Worm (Caenorhabditis elegans) whole organism, L1 larva: ENCODE results near the gene Y17G9B.2.
A peak's percentile ranks its signal among the peaks of the same experiment; 100 is the strongest.

Experiments
- F16B12.6 ChIP-seq: fragments of 150-350 bp; optimal IDR thresholded peaks from 2 replicates; lab custom pipeline; 2014; ENCODE audit warnings: missing biosample characterization, missing genetic modification characterization
- Y116A8C.19 ChIP-seq: sonication (generic microtip); optimal IDR thresholded peaks from 2 replicates; lab custom pipeline; 2016; ENCODE audit warnings: missing compliant biosample characterization, missing genetic modification characterization, borderline replicate concordance
- aha-1 ChIP-seq: fragments of 150-350 bp; optimal IDR thresholded peaks from 2 replicates; lab custom pipeline; 2014; ENCODE audit warnings: missing biosample characterization, missing genetic modification characterization
- alr-1 ChIP-seq: fragments of 200-800 bp; sonication (Bioruptor generic); optimal IDR thresholded peaks from 2 replicates; lab custom pipeline; 2018; ENCODE audit warnings: borderline replicate concordance, mild to moderate bottlenecking, missing genetic modification characterization, missing compliant biosample characterization
- ama-1 ChIP-seq: fragments of 150-350 bp; optimal IDR thresholded peaks from 2 replicates; lab custom pipeline; 2014
- ceh-82 ChIP-seq, 3 experiments: fragments of 150-350 bp in 1 of 3; sonication (generic microtip) in 2 of 3; optimal IDR thresholded peaks; 2 replicates each; lab custom pipeline; 2014 to 2017; ENCODE audit warnings: missing biosample characterization in 3 of 3, missing genetic modification characterization in 3 of 3
- ceh-90 ChIP-seq: sonication (generic microtip); optimal IDR thresholded peaks from 2 replicates; lab custom pipeline; 2016; ENCODE audit warnings: missing genetic modification characterization, missing compliant biosample characterization
- ces-1 ChIP-seq: fragments of 150-350 bp; optimal IDR thresholded peaks from 2 replicates; lab custom pipeline; 2014; ENCODE audit warnings: missing biosample characterization, missing genetic modification reagents, missing genetic modification characterization
- dpl-1 ChIP-seq, 3 experiments: fragments of 150-350 bp in 2 of 3; sonication (generic microtip) in 1 of 3; optimal IDR thresholded peaks; 2 replicates each; lab custom pipeline; 2014 to 2017; ENCODE audit warnings: missing biosample characterization in 3 of 3, missing genetic modification characterization in 3 of 3, missing genetic modification reagents in 3 of 3
- dsc-1 ChIP-seq: sonication (generic microtip); optimal IDR thresholded peaks from 2 replicates; lab custom pipeline; 2016; ENCODE audit warnings: mild to moderate bottlenecking, missing genetic modification characterization, missing compliant biosample characterization
- efl-1 ChIP-seq, 4 experiments: fragments of 150-350 bp; optimal IDR thresholded peaks in 3 of 4; peaks in 1 of 4; 1 replicate in 1 of 4; 2 replicates in 3 of 4; lab custom pipeline; 2014; ENCODE audit warnings: missing biosample characterization in 2 of 4, missing genetic modification characterization in 2 of 4, missing genetic modification reagents in 2 of 4
- egl-13 ChIP-seq: sonication (generic microtip); optimal IDR thresholded peaks from 2 replicates; lab custom pipeline; 2016; ENCODE audit warnings: missing genotype, missing genetic modification reagents, missing genetic modification characterization, missing compliant biosample characterization
- egl-27 ChIP-seq, 2 experiments: fragments of 150-350 bp in 1 of 2; sonication (generic microtip); optimal IDR thresholded peaks; 3 replicates each; lab custom pipeline; 2017 to 2018; ENCODE audit warnings: missing biosample characterization in 2 of 2, missing genetic modification characterization in 2 of 2, missing genetic modification reagents in 2 of 2
- elt-3 ChIP-seq, 6 experiments: fragments of 150-350 bp in 1 of 6; sonication (generic microtip); optimal IDR thresholded peaks; 2 replicates each; lab custom pipeline; 2017 to 2018; ENCODE audit warnings: missing biosample characterization in 6 of 6, missing genetic modification characterization in 6 of 6, inconsistent platforms in 1 of 6
- ets-5 ChIP-seq: fragments of 200-800 bp; sonication (Bioruptor generic); IDR thresholded peaks from 2 replicates; pipeline ENCODE4 v1.3.6; 2022; ENCODE audit warnings: missing genetic modification characterization, missing compliant biosample characterization
- fkh-10 ChIP-seq: sonication (generic microtip); optimal IDR thresholded peaks from 2 replicates; lab custom pipeline; 2017; ENCODE audit warnings: missing biosample characterization, missing genetic modification reagents, missing genetic modification characterization
- fkh-8 ChIP-seq: sonication (generic microtip); optimal IDR thresholded peaks from 2 replicates; lab custom pipeline; 2016; ENCODE audit warnings: mild to moderate bottlenecking, missing genetic modification characterization, missing compliant biosample characterization
- fos-1 ChIP-seq: fragments of 150-350 bp; optimal IDR thresholded peaks from 2 replicates; lab custom pipeline; 2014; ENCODE audit warnings: missing biosample characterization, missing genetic modification characterization
- grh-1 ChIP-seq: fragments of 200-800 bp; sonication (Bioruptor generic); IDR thresholded peaks from 2 replicates; pipeline ENCODE4 v1.3.6; 2022; ENCODE audit warnings: missing genetic modification reagents, missing genetic modification characterization, missing compliant biosample characterization
- hpl-2 ChIP-seq: fragments of 150-350 bp; optimal IDR thresholded peaks from 2 replicates; lab custom pipeline; 2014; ENCODE audit warnings: missing biosample characterization, missing genetic modification reagents, missing genetic modification characterization
- irx-1 ChIP-seq: sonication (generic microtip); optimal IDR thresholded peaks from 2 replicates; lab custom pipeline; 2016; ENCODE audit warnings: missing genetic modification characterization, missing compliant biosample characterization
- lin-13 ChIP-seq: fragments of 150-350 bp; optimal IDR thresholded peaks from 2 replicates; lab custom pipeline; 2014; ENCODE audit warnings: missing biosample characterization, missing genetic modification reagents, missing genetic modification characterization
- lin-14 ChIP-seq: fragments of 200-800 bp; sonication (Bioruptor generic); optimal IDR thresholded peaks from 2 replicates; lab custom pipeline; 2018; ENCODE audit warnings: mild to moderate bottlenecking, missing genetic modification characterization, moderate library complexity, missing compliant biosample characterization
- lin-15B ChIP-seq: fragments of 150-350 bp; sonication (generic microtip); optimal IDR thresholded peaks from 3 replicates; lab custom pipeline; 2014; ENCODE audit warnings: missing biosample characterization, missing genetic modification characterization
- lin-35 ChIP-seq, 2 experiments: fragments of 150-350 bp; optimal IDR thresholded peaks; 2 replicates each; lab custom pipeline; 2014; ENCODE audit warnings: missing biosample characterization in 2 of 2, missing genetic modification characterization in 2 of 2, missing genetic modification reagents in 2 of 2
- mab-9 ChIP-seq: fragments of 200-800 bp; sonication (Bioruptor generic); IDR thresholded peaks from 2 replicates; pipeline ENCODE4 v1.3.6; 2022; ENCODE audit warnings: missing genetic modification reagents, missing genetic modification characterization, missing compliant biosample characterization
- mep-1 ChIP-seq: fragments of 150-350 bp; optimal IDR thresholded peaks from 2 replicates; lab custom pipeline; 2014; ENCODE audit warnings: missing biosample characterization, missing genetic modification characterization
- nhr-12 ChIP-seq: sonication (generic microtip); optimal IDR thresholded peaks from 2 replicates; lab custom pipeline; 2017; ENCODE audit warnings: missing biosample characterization, missing genetic modification characterization
- nhr-19 ChIP-seq: fragments of 200-800 bp; sonication (Bioruptor generic); conservative IDR thresholded peaks from 2 replicates; pipeline ENCODE4 v1.3.6; 2022; ENCODE audit warnings: missing genetic modification characterization, missing compliant biosample characterization
- nhr-237 ChIP-seq: fragments of 150-350 bp; optimal IDR thresholded peaks from 2 replicates; lab custom pipeline; 2014; ENCODE audit warnings: missing biosample characterization, missing genetic modification characterization
- nhr-28 ChIP-seq: fragments of 150-350 bp; optimal IDR thresholded peaks from 2 replicates; lab custom pipeline; 2014; ENCODE audit warnings: missing biosample characterization, missing genetic modification characterization
- nhr-47 ChIP-seq: sonication (generic microtip); optimal IDR thresholded peaks from 2 replicates; lab custom pipeline; 2016; ENCODE audit warnings: mild to moderate bottlenecking, missing genetic modification characterization, moderate library complexity, missing compliant biosample characterization
- nhr-71 ChIP-seq: sonication (generic microtip); optimal IDR thresholded peaks from 2 replicates; lab custom pipeline; 2016; ENCODE audit warnings: mild to moderate bottlenecking, missing genetic modification characterization, moderate library complexity, missing compliant biosample characterization
- nhr-77 ChIP-seq: fragments of 150-350 bp; optimal IDR thresholded peaks from 2 replicates; lab custom pipeline; 2014; ENCODE audit warnings: missing biosample characterization, missing genetic modification characterization
- rnt-1 ChIP-seq: sonication (generic microtip); optimal IDR thresholded peaks from 2 replicates; lab custom pipeline; 2016; ENCODE audit warnings: mild to moderate bottlenecking, missing genetic modification characterization, moderate library complexity, missing compliant biosample characterization
- skn-1 ChIP-seq: fragments of 150-350 bp; optimal IDR thresholded peaks from 2 replicates; lab custom pipeline; 2014; ENCODE audit warnings: missing biosample characterization, missing genetic modification characterization
- snpc-4 ChIP-seq: fragments of 150-350 bp; optimal IDR thresholded peaks from 2 replicates; lab custom pipeline; 2014; ENCODE audit warnings: missing biosample characterization, missing genetic modification characterization
- snu-23 ChIP-seq: sonication (generic microtip); optimal IDR thresholded peaks from 2 replicates; lab custom pipeline; 2016; ENCODE audit warnings: missing genetic modification characterization, missing compliant biosample characterization
- sptf-1 ChIP-seq: fragments of 150-350 bp; optimal IDR thresholded peaks from 2 replicates; lab custom pipeline; 2014; ENCODE audit warnings: missing biosample characterization, missing genetic modification characterization
- unc-130 ChIP-seq: fragments of 150-350 bp; optimal IDR thresholded peaks from 2 replicates; lab custom pipeline; 2017; ENCODE audit warnings: missing biosample characterization, missing genetic modification characterization, inconsistent platforms
- unc-30 ChIP-seq: sonication (generic microtip); optimal IDR thresholded peaks from 2 replicates; lab custom pipeline; 2017; ENCODE audit warnings: missing biosample characterization, missing genetic modification characterization
- unc-62 ChIP-seq: fragments of 150-350 bp; optimal IDR thresholded peaks from 2 replicates; lab custom pipeline; 2014; ENCODE audit warnings: missing biosample characterization, missing genetic modification reagents, missing genetic modification characterization
- unc-86 ChIP-seq: sonication (generic microtip); optimal IDR thresholded peaks from 2 replicates; lab custom pipeline; 2016; ENCODE audit warnings: missing genetic modification characterization, missing compliant biosample characterization
- vab-15 ChIP-seq: sonication (generic microtip); optimal IDR thresholded peaks from 2 replicates; lab custom pipeline; 2017; ENCODE audit warnings: missing genotype, mild to moderate bottlenecking, missing genetic modification characterization, missing compliant biosample characterization
- zip-4 ChIP-seq: fragments of 200-800 bp; sonication (Bioruptor generic); optimal IDR thresholded peaks from 2 replicates; lab custom pipeline; 2018; ENCODE audit warnings: mild to moderate bottlenecking, missing genetic modification characterization, moderate library complexity, missing compliant biosample characterization
- ztf-11 ChIP-seq, 2 experiments: sonication (generic microtip); optimal IDR thresholded peaks; 2 replicates each; lab custom pipeline; 2016 to 2017; ENCODE audit warnings: missing genetic modification characterization in 2 of 2, missing biosample characterization in 1 of 2, missing compliant biosample characterization in 1 of 2
- ztf-4 ChIP-seq: fragments of 150-350 bp; optimal IDR thresholded peaks from 2 replicates; lab custom pipeline; 2014; ENCODE audit warnings: missing biosample characterization, missing genetic modification characterization

Y17G9B.2 gene

DNA sequence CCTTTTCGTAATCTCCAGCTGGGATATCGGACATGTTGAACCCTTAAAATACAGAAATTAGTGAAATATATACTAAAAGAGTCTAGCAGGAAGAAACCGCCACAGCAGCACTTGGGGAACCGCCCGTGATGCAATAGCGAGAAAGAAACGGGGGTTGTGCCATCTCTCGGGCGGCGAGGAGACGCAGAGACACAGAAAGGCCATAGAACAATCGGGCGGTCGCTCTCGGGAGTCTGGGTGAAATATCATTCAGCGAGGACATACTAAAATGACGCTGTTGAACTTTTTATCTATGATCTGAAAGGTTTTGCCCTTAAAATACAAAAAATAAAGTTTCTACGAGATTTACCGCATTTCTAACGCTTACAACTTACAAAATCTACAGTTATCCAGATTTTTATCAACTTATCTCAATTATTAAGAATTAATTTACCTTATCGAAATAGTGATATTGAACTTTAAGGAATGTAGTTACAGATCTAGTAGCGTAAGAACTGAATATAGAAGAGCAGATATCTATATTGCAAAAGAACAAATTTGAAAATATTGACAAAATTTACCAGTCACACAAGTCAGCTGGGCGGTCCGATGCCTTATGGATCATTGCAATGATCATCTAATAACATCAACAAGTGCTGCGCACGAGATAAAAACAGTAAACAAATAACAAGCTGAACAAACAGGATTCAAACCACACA, 15.4 kb upstream of the Y17G9B.2 start, which contains the start of gene cyc-2.1 (continued):
- TF ChIP-seq sptf-1 (tag; lab: Kevin White, UChicago) (no peak), nhr-237 (tag; lab: Kevin White, UChicago) (peak; percentile 34), ztf-11 (tag; optimal IDR thresholded peaks at IDR 0.05; lab: Kevin White, UChicago) (no peak), unc-62 (GFP tag; lab: Kevin White, UChicago) (no peak), mep-1 (peak; percentile 55), unc-130 (tag; lab: Kevin White, UChicago) (no peak), fos-1 (no peak), unc-30 (no peak), snu-23 (GFP tag; lab: Kevin White, UChicago) (peak; percentile 70), nhr-12 (tag; lab: Kevin White, UChicago) (no peak), fkh-10 (GFP tag; lab: Kevin White, UChicago) (no peak), nhr-71 (tag; lab: Kevin White, UChicago) (peak; percentile 71), ztf-4 (tag; lab: Kevin White, UChicago) (peak; percentile 22), grh-1 (no peak), unc-86 (tag; lab: Kevin White, UChicago) (peak; percentile 30), dpl-1 (GFP tag; optimal IDR thresholded peaks at IDR 0.05; lab: Kevin White, UChicago) (peak in 2 of 3 experiments; percentile 34), ama-1 (lab: Kevin White, UChicago) (no peak), ceh-82 (tag; optimal IDR thresholded peaks at IDR 0.05; lab: Kevin White, UChicago) (peak in 1 of 3 experiments; percentile 48), lin-14 (GFP tag; lab: Kevin White, UChicago) (peak; percentile 83), ceh-90 (tag; lab: Kevin White, UChicago) (no peak), Y116A8C.19 (tag; lab: Kevin White, UChicago) (no peak), zip-4 (GFP tag; lab: Kevin White, UChicago) (no peak), lin-35 (GFP tag; optimal IDR thresholded peaks at IDR 0.05; lab: Kevin White, UChicago) (peak; percentile 33 to 55), nhr-28 (no peak), snpc-4 (tag; lab: Kevin White, UChicago) (peak; percentile 45), irx-1 (tag; lab: Kevin White, UChicago) (no peak), lin-13 (peak; percentile 36), dsc-1 (peak; percentile 21), nhr-47 (tag; lab: Kevin White, UChicago) (peak; percentile 38), fkh-8 (tag; lab: Kevin White, UChicago) (peak; percentile 71), skn-1 (tag; lab: Kevin White, UChicago) (peak; percentile 29), efl-1 (optimal IDR thresholded peaks at IDR 0.05; lab: Kevin White, UChicago) (peak; percentile 28 to 49), efl-1 (GFP tag; optimal IDR thresholded peaks at IDR 0.05 in 1 of 2; lab: Kevin White, UChicago) (peak; percentile 17 to 86), lin-15B (peak; percentile 35), vab-15 (tag; lab: Kevin White, UChicago) (no peak), nhr-77 (peak; percentile 5), hpl-2 (GFP tag; lab: Kevin White, UChicago) (peak; percentile 26), F16B12.6 (tag; lab: Kevin White, UChicago) (no peak), aha-1 (tag; lab: Kevin White, UChicago) (no peak), egl-13 (tag; lab: Kevin White, UChicago) (peak; percentile 6), alr-1 (tag; lab: Kevin White, UChicago) (no peak), rnt-1 (tag; lab: Kevin White, UChicago) (peak; percentile 59), mab-9 (GFP tag; lab: Robert Waterston, UW) (no peak), egl-27 (tag; optimal IDR thresholded peaks at IDR 0.05; lab: Kevin White, UChicago) (no peak), elt-3 (tag; optimal IDR thresholded peaks at IDR 0.05; lab: Kevin White, UChicago) (peak in 2 of 6 experiments; percentile 12 to 38), nhr-19 (peak; percentile 71), ces-1 (GFP tag; lab: Kevin White, UChicago) (no peak), ets-5 (GFP tag; lab: Robert Waterston, UW) (no peak)
- TF ChIP-seq, all 84 proteins: peak for 36
